Fruit fly (Drosophila melanogaster) whole organism, larva: Measurements from ENCODE around the gene CG34292.

ENCODE experiments used
- noc ChIP-seq: fragments of 200-800 bp; sonication (Bioruptor generic); optimal IDR thresholded peaks from 3 replicates; lab custom pipeline; 2019; ENCODE audit warnings: missing biosample characterization, mild to moderate bottlenecking, missing genetic modification characterization, moderate library complexity

CG34292 gene

DNA sequence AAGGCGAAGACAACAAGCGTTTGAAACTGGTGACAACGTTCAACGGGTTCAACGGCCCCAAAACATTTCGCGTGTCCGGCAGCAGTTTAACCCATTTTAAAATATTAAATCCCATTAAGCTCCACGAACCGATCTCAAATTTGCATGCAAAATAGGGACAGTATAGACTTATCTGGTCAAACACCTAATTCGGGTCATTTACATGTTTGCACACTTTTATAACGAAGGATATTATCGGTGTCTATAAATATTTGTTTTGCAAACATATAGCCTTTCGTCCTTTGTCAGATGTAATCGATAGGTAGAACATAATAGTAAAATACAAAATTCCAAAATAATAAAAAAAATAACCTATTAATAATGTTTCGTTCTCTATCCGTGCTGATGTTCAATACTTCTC lies at the start of gene CG34292:
TSS of gene CG34292 (plus strand) at position 301 of the 400 bp plus-strand sequence.
- no peak for TF ChIP-seq noc (tag; lab: Kevin White, UChicago)

DNA sequence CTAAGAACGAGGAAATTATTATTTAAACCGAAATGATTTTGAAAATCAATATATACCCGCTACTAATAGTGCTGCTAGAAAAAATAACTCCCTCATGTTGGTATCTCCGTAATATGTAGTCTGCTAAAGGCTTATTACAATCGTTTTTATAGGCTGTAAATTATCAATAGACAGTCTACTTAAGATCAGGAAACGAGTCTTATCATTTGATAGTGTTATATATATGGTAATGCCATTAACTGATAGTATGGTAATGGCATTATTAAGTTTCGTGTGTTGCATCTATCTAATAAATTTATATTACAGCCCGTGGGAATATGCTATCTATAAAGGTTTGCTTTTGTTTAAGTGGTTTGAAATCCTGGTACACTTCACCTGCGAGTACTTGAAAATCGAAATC lies 43.8 kb upstream of the CG34292 start, which contains the start of gene CG17192:
TSS of gene CG17192 (minus strand) at position 101 of the 400 bp plus-strand sequence.
- no peak for TF ChIP-seq noc (tag; lab: Kevin White, UChicago)

DNA sequence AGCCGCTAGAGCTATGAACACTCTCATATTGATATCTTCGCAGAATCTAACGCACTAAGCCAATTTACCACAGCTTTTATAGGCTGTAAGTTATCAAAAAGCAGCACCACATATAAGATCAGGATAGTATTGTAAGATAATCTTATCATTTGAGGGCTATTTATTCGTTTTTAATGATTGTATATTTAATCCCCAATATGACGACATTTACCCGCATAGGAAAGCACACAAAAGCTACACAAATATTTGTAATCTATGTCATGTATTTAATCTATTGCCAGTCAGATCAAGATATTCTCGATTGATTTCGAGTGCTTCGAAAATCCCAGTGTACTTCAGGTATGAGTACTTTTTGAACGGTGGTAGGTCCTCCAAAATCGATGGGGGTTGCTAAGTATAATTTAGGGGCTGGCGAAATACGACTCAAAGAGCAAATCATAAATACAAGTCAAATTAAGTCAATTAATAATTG lies 42.3 kb upstream of the CG34292 start, which contains the start of gene CG17191:
TSS of gene CG17191 (minus strand) at position 51 of the 472 bp plus-strand sequence.
- peak; percentile 72 for TF ChIP-seq noc (tag; lab: Kevin White, UChicago)

DNA sequence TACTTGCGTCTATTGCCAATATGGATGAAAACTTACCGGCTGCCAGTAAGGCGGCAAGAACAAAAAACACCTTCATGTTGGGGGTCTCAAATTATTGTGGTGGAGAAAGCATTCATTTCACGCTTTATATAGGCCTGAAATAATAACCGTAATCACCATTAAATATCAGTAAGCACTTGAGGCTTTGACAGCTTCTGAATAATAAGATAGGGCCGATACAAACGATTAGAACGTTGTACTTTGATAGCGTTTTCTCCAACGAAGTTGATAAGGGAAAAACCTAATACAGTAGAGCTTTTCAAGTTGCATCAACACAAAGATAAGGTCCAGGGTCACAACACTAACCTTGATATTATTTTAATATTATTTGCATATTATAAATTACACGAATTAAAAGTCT lies 40.7 kb upstream of the CG34292 start, which contains the start of gene CG6283:
TSS of gene CG6283 (minus strand) at position 101 of the 400 bp plus-strand sequence.
- TF ChIP-seq noc (tag; lab: Kevin White, UChicago): no peak

DNA sequence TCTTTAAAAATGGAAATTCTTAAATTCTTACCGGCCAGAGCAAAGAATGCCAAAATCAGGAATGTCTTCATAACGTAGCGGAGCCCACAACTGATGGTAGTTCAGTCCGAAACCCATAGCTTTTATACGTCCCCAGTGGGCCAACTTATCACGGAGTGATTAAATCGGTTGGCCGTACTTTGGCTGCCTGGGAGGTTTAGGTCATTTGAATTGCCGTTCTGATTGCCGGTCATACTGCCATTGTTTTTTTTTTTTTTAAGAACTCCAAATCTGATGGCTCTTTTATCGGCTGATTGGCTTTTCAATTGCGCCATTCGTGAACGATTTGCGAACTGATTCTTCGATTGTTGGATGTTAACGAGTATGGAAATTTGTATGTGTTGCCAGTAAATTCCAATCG lies 38.9 kb upstream of the CG34292 start, which contains the start of gene CG6277:
TSS of gene CG6277 (minus strand) at position 101 of the 400 bp plus-strand sequence.
- TF ChIP-seq noc (tag; lab: Kevin White, UChicago): no peak

DNA sequence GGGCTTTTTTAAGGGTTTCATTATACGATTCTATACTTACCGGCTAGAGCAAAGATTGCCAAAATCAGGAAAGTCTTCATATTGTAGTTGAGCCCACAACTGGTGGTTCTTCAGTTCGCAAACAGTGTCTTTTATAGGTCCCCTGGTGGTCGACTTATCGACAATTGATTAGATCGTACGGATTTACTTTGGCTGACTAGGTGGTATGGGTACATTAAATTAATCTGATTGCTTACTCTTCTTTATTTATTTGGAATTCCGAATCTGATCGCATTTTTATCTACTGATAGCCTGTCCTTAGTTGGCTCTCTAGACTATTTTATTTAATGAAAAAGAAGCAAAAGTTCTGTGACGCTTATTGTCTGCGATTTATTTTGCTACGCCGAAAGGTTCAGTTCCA lies 36.0 kb upstream of the CG34292 start, which contains the start of gene CG6271:
TSS of gene CG6271 (minus strand) at position 101 of the 400 bp plus-strand sequence.
- TF ChIP-seq noc (tag; lab: Kevin White, UChicago): no peak

DNA sequence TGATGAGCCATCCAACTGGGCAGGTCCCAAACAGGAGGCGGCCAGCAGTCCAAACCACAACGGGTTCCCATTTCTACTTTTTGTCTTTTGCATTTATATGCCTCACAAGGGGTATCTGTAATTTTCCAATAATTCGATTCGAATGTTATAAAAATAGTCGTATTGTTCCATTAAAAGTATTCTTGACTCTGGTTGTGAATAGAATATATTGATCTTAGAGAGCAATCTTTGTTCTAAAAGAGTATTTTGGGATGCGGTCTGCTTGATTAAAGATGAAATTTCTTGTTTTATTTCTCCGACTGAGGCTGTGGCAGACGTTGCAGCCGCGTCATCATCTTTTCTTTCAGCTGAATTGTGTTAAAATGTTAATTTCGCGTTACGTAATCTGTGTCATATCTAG lies 28.1 kb upstream of the CG34292 start:
- no peak for TF ChIP-seq noc (tag; lab: Kevin White, UChicago)

DNA sequence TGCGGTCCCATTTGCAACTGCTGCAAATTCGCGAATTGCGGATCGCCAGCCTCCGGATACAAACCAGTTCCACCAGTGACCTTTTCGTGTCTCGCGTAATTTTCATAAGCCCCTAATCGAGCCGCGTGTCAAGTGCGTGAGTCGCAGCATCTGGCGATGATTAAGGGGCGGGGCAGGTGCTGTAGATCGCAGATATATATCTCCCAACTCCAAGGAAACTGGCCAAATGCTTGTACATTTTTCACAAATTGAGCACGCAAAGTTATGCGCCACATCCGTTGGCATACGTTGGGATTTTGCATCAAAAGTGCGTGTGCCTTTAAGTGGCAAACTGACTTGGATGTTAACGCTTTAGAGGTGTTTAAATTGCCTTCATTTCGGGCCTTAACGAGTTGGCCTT lies 22.0 kb upstream of the CG34292 start:
- TF ChIP-seq noc (tag; lab: Kevin White, UChicago): no peak

DNA sequence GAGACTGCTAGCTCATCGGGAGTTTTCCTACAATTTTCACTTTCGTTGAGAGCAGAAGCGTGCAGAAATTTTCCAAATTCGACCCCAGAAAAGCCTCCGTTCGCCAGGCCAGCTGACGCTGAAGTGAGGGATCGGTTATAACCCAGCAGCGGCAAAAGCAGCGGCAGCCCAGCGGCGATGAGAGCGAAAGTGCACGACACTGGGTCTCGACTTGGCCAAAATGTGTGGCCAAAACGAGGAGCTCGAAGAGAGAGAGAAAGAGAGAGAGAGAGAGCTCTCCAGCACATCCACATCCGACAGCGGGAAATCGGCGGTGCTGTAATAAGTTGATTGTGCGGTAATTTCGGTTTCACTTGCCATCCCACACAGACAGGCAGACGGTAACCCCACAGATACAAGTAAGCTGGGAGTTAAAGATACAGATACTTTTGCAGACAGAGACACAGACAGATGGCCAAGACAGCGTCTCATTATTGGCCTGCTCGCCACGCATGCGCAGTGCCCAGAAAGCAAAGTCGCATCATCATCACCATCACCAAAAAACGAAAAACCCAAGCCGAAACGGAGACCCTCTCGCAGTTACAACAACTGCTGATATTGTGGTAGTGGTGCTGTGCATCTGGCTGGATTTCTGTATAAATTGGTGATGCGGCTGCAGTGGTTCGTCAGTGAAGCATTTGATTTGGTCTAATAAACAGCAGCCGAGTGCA lies 13.3 kb upstream of the CG34292 start, which contains the start of gene TwdlT:
TSS of gene TwdlT (plus strand) at position 660 of the 710 bp plus-strand sequence.
- TF ChIP-seq noc (tag; lab: Kevin White, UChicago): no peak

DNA sequence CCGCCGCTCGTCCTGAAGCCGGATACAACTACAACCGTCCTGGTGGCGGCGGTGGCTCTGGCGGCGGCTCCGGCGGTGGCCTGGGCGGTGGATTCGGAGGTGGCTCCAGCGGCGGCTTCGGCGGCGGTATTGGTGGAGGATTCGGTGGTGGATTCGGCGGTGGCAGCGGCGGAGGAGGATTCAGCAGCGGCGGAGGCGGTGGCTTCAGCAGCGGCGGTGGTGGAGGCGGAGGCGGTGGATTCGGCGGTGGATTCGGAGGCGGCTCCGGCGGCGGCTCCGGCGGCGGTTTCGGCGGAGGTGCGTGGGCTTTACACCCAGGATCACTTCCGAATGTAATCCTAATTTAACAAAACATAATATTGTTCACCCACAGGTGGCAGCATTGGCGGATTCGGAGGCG lies 12.5 kb upstream of the CG34292 start:
- no peak for TF ChIP-seq noc (tag; lab: Kevin White, UChicago)

DNA sequence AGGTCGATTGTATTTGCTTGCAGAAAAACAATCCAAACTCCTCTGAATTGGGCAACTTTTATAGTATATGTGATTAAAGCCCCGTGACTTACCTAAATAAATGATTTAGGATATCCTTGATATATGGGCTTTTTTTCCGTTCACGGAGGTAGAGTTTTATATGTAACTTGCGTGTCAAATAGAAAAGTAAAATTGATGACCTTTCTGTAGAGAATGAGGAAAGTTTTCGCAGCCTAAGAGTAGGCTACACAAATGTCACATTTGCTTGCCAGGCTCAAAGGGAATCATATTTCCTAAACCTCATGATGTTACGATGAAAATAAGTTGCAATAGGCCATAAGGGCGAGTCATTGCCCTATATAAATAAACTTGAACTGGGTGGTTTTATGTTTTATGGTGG lies 5.9 kb upstream of the CG34292 start:
- TF ChIP-seq noc (tag; lab: Kevin White, UChicago): no peak

DNA sequence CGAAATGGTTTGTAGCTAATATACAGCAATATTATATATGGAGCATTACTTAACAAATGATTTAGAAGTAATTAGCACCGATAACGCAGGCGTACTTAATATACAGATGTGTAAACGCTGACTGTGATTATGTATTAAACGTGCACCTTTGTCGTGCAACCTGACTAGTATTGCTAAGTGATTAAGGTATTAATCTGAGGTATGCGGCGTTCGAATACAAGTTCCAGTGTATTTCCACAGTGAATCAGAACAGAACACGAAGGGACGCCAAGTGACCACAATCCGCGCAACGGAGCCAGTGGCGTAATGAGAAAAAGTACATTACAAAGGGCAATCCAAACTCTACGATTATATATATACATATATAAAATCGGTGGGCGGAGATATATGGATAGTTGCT lies 2.1 kb downstream of the CG34292 start, which contains the start of gene Nep5:
TSS of gene Nep5 (minus strand) at position 101 of the 400 bp plus-strand sequence.
- TF ChIP-seq noc (tag; lab: Kevin White, UChicago): no peak

DNA sequence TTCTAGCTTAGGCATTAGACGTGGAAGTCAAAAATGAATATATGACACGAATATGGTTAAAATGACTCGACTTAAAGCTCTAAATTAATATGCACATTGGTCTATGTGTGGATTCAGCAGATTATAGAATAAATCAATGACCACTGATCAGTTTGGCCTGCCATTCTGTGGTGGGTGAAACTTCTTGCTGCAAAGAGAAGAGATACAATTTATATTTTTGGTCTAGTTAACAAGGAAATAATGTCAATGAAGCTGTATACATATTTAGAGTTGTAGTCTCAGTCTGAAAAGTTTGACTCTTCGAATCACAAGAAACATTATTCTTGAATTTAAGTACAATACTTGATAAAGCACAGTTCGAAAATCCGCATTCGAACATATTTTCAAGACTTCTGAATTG lies 3.1 kb downstream of the CG34292 start, which contains the start of gene CG43935:
TSS of gene CG43935 (plus strand) at position 301 of the 400 bp plus-strand sequence.
- TF ChIP-seq noc (tag; lab: Kevin White, UChicago): no peak

DNA sequence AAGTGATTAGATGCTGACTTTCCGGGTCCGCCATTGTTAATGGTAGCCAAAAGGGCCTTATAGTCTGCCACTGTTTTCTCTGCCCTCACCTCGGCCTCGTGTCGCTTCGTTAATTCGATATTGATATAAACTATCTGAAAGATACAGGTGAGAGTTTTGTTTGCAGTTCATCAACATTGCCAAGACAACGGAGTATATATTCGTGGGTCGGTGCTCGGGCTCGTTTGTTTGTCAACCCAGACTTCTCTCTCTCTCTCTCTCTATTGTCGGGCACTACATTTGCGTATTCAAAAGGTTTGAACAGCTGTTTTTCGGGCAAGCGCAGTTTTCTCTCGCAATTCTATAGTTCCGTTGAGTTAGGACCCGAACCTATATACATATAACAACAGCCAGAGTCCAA lies 5.3 kb downstream of the CG34292 start:
- no peak for TF ChIP-seq noc (tag; lab: Kevin White, UChicago)

DNA sequence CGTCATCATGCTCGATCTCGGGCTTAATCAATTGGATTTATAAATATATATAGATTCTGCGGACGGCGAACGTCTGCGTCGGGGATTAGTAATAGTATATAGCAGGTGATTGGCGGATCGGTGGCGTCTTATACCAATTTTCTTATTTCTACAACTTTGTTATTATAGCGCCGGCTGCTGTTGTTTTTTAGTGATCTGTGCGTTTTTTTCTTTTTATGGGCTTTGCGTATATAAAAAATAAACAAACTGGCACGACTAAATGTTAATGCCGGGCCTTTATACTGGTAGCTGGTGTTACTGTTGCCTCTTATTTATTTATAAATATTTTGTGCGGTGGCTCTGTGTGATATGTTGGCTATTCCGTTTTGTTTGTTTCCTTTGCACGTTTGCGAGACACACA lies 7.2 kb downstream of the CG34292 start:
- TF ChIP-seq noc (tag; lab: Kevin White, UChicago): no peak

DNA sequence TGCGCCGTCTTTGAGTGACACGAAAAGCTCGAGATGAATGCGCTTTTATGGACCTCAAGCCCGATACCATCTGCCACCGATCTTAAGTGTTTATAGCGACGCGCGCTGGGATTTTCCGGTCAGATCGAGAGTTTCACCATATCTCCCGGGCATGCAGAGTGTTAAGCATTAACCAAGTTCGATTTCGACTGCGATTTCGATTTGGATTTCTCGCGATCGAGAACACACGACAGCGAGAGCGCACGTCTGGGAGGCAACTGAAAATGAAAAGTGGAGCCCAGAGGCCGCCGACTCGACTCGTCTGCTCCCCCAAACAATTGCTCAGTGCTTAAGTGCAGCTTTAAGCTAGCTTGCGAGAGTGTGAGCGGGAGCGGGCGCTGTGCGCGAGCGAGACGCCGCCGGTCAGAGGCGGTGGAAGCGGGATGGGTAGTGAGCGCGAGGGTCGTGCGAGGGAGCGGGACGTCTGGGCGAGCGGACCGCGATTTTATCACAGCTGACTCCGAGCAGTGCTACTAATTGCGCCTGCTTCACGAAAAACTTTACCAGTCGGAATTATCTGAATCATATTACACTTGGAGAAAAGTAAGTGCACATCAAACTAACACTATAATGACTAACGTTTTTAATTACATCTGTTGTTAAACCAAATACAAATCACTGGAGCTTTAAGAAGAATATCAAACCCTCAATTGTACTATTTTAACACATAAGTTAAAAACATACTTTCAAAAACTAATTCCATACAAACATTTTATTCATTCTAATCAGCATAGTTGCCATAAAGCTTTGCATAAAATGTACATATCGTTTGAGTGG lies 8.0 kb downstream of the CG34292 start, which contains the start of gene spz:
TSS of gene spz (minus strand) at position 261 of the 816 bp plus-strand sequence.
- no peak for TF ChIP-seq noc (tag; lab: Kevin White, UChicago)
